Worm (Caenorhabditis elegans) whole organism, young adult: ENCODE data around the gene zyg-9.

Source experiments
- B0336.3 ChIP-seq: fragments of 200-800 bp; sonication (Bioruptor generic); IDR thresholded peaks from 2 replicates; pipeline ENCODE4 v1.3.6; 2022; ENCODE audit warnings: missing genetic modification characterization, missing compliant biosample characterization
- C17E4.6 ChIP-seq: fragments of 200-800 bp; sonication (Bioruptor generic); IDR thresholded peaks from 2 replicates; pipeline ENCODE4 v1.3.6; 2022; ENCODE audit warnings: missing genetic modification reagents, missing genetic modification characterization, missing compliant biosample characterization
- F22D6.2 ChIP-seq: sonication (generic microtip); optimal IDR thresholded peaks from 2 replicates; lab custom pipeline; 2016; ENCODE audit warnings: mild to moderate bottlenecking, missing genetic modification characterization, missing compliant biosample characterization
- F23B12.7 ChIP-seq: sonication (generic microtip); optimal IDR thresholded peaks from 2 replicates; lab custom pipeline; 2017; ENCODE audit warnings: missing genetic modification characterization, mild to moderate bottlenecking, missing compliant biosample characterization, antibody characterized with exemption, moderate library complexity; ENCODE audit not compliant: insufficient read depth
- F37B4.10 ChIP-seq: fragments of 200-800 bp; sonication (Bioruptor generic); IDR thresholded peaks from 2 replicates; pipeline ENCODE4 v1.3.6; 2022; ENCODE audit warnings: missing genetic modification characterization, missing compliant biosample characterization
- F49E8.2 ChIP-seq: sonication (generic microtip); optimal IDR thresholded peaks from 3 replicates; lab custom pipeline; 2017; ENCODE audit warnings: missing genetic modification characterization, mild to moderate bottlenecking, missing compliant biosample characterization, antibody characterized with exemption, moderate library complexity; ENCODE audit not compliant: insufficient read depth
- K12H6.12 ChIP-seq: fragments of 200-800 bp; sonication (Bioruptor generic); optimal IDR thresholded peaks from 2 replicates; lab custom pipeline; 2018; ENCODE audit warnings: mild to moderate bottlenecking, missing genetic modification characterization, missing compliant biosample characterization
- T07F8.4 ChIP-seq: sonication (generic microtip); optimal IDR thresholded peaks from 2 replicates; lab custom pipeline; 2016; ENCODE audit warnings: mild to moderate bottlenecking, missing genetic modification characterization, moderate library complexity, missing compliant biosample characterization
- T26A5.8 ChIP-seq: sonication (generic microtip); optimal IDR thresholded peaks from 2 replicates; lab custom pipeline; 2016; ENCODE audit warnings: missing genetic modification characterization, missing compliant biosample characterization
- Y53G8AR.9 ChIP-seq: fragments of 200-800 bp; sonication (Bioruptor generic); conservative IDR thresholded peaks from 2 replicates; pipeline ENCODE4 v1.3.6; 2022; ENCODE audit warnings: missing genetic modification reagents, missing genetic modification characterization, missing compliant biosample characterization
- Y56A3A.18 ChIP-seq: fragments of 200-800 bp; sonication (Bioruptor generic); IDR thresholded peaks from 2 replicates; pipeline ENCODE4 v1.3.6; 2022; ENCODE audit warnings: missing genetic modification reagents, missing genetic modification characterization, missing compliant biosample characterization
- Y95B8A.8 ChIP-seq: fragments of 200-800 bp; sonication (Bioruptor generic); IDR thresholded peaks from 2 replicates; pipeline ENCODE4 v1.3.6; 2022; ENCODE audit warnings: missing genetic modification reagents, missing genetic modification characterization, missing compliant biosample characterization
- attf-6 ChIP-seq: fragments of 200-800 bp; sonication (Bioruptor generic); IDR thresholded peaks from 2 replicates; pipeline ENCODE4 v1.3.6; 2022; ENCODE audit warnings: missing genetic modification reagents, missing genetic modification characterization, missing compliant biosample characterization
- ceh-27 ChIP-seq: fragments of 200-800 bp; sonication (Bioruptor generic); optimal IDR thresholded peaks from 2 replicates; lab custom pipeline; 2018; ENCODE audit warnings: mild to moderate bottlenecking, missing genetic modification characterization, moderate library complexity, missing compliant biosample characterization
- ceh-79 ChIP-seq: sonication (generic microtip); optimal IDR thresholded peaks from 2 replicates; lab custom pipeline; 2017; ENCODE audit warnings: mild to moderate bottlenecking, missing genetic modification characterization, missing compliant biosample characterization
- die-1 ChIP-seq: sonication (generic microtip); optimal IDR thresholded peaks from 2 replicates; lab custom pipeline; 2016; ENCODE audit warnings: missing genotype, mild to moderate bottlenecking, missing genetic modification characterization, missing compliant biosample characterization
- dpff-1 ChIP-seq: sonication (generic microtip); optimal IDR thresholded peaks from 2 replicates; lab custom pipeline; 2017; ENCODE audit warnings: mild to moderate bottlenecking, missing genetic modification characterization, missing compliant biosample characterization
- dpl-1 ChIP-seq: fragments of 150-350 bp; optimal IDR thresholded peaks from 2 replicates; lab custom pipeline; 2014; ENCODE audit warnings: missing biosample characterization, missing genetic modification reagents, missing genetic modification characterization
- efl-1 ChIP-seq: fragments of 150-350 bp; optimal IDR thresholded peaks from 2 replicates; lab custom pipeline; 2014; ENCODE audit warnings: missing biosample characterization, missing genetic modification reagents, missing genetic modification characterization
- hlh-26 ChIP-seq: fragments of 200-800 bp; sonication (Bioruptor generic); conservative IDR thresholded peaks from 2 replicates; pipeline ENCODE4 v1.3.6; 2022; ENCODE audit warnings: missing genetic modification reagents, missing genetic modification characterization, missing compliant biosample characterization
- hsf-1 ChIP-seq: fragments of 200-800 bp; sonication (Bioruptor generic); IDR thresholded peaks from 2 replicates; pipeline ENCODE4 v1.3.6; 2022; ENCODE audit warnings: missing genetic modification reagents, missing genetic modification characterization, missing compliant biosample characterization
- lin-35 ChIP-seq, 3 experiments: fragments of 150-350 bp in 2 of 3; sonication (generic microtip) in 1 of 3; optimal IDR thresholded peaks; 2 replicates each; lab custom pipeline; 2014 to 2018; ENCODE audit warnings: missing biosample characterization in 3 of 3, missing genetic modification characterization in 3 of 3, missing genetic modification reagents in 3 of 3
- lin-40 ChIP-seq: sonication (generic microtip); optimal IDR thresholded peaks from 2 replicates; lab custom pipeline; 2016; ENCODE audit warnings: missing genetic modification characterization, mild to moderate bottlenecking, missing compliant biosample characterization, missing genotype, missing genetic modification reagents
- madf-10 ChIP-seq: sonication (generic microtip); optimal IDR thresholded peaks from 2 replicates; lab custom pipeline; 2016; ENCODE audit warnings: mild to moderate bottlenecking, missing genetic modification characterization, missing compliant biosample characterization
- madf-6 ChIP-seq: fragments of 200-800 bp; sonication (Bioruptor generic); IDR thresholded peaks from 2 replicates; pipeline ENCODE4 v1.3.6; 2022; ENCODE audit warnings: missing genetic modification reagents, missing genetic modification characterization, missing compliant biosample characterization
- madf-8 ChIP-seq: fragments of 200-800 bp; sonication (Bioruptor generic); conservative IDR thresholded peaks from 2 replicates; pipeline ENCODE4 v1.3.6; 2022; ENCODE audit warnings: missing genetic modification reagents, missing genetic modification characterization, missing compliant biosample characterization
- mcd-1 ChIP-seq: fragments of 200-800 bp; sonication (Bioruptor generic); IDR thresholded peaks from 2 replicates; pipeline ENCODE4 v1.3.6; 2022; ENCODE audit warnings: missing genetic modification reagents, missing genetic modification characterization, missing compliant biosample characterization
- mes-4 ChIP-seq: sonication (generic microtip); optimal IDR thresholded peaks from 2 replicates; lab custom pipeline; 2016; ENCODE audit warnings: missing genotype, missing genetic modification characterization, missing compliant biosample characterization
- nfya-1 ChIP-seq: sonication (generic microtip); optimal IDR thresholded peaks from 2 replicates; lab custom pipeline; 2017; ENCODE audit warnings: antibody characterized with exemption, missing compliant biosample characterization, missing genetic modification characterization, borderline replicate concordance; ENCODE audit not compliant: insufficient read depth
- nfyb-1 ChIP-seq: fragments of 200-800 bp; sonication (Bioruptor generic); IDR thresholded peaks from 2 replicates; pipeline ENCODE4 v1.3.6; 2022; ENCODE audit warnings: missing genetic modification reagents, missing genetic modification characterization, missing compliant biosample characterization
- nhr-179 ChIP-seq: sonication (generic microtip); optimal IDR thresholded peaks from 2 replicates; lab custom pipeline; 2016; ENCODE audit warnings: mild to moderate bottlenecking, missing genetic modification characterization, missing compliant biosample characterization
- rec-8 ChIP-seq, 2 experiments: sonication (generic microtip); optimal IDR thresholded peaks; 2 replicates each; lab custom pipeline; 2016; ENCODE audit warnings: mild to moderate bottlenecking in 2 of 2, missing genetic modification characterization in 2 of 2, missing genetic modification reagents in 2 of 2, missing genotype in 2 of 2, missing biosample characterization in 1 of 2, missing compliant biosample characterization in 1 of 2, moderate library complexity in 1 of 2
- repo-1 ChIP-seq: sonication (generic microtip); optimal IDR thresholded peaks from 2 replicates; lab custom pipeline; 2017; ENCODE audit warnings: mild to moderate bottlenecking, missing genetic modification characterization, missing compliant biosample characterization
- sea-2 ChIP-seq: fragments of 200-800 bp; sonication (Bioruptor generic); IDR thresholded peaks from 2 replicates; pipeline ENCODE4 v1.3.6; 2022; ENCODE audit warnings: missing genetic modification characterization, missing compliant biosample characterization
- somi-1 ChIP-seq: fragments of 200-800 bp; sonication (Bioruptor generic); optimal IDR thresholded peaks from 2 replicates; lab custom pipeline; 2018; ENCODE audit warnings: mild to moderate bottlenecking, missing genetic modification characterization, missing compliant biosample characterization
- ztf-18 ChIP-seq: sonication (generic microtip); optimal IDR thresholded peaks from 2 replicates; lab custom pipeline; 2016; ENCODE audit warnings: missing genotype, mild to moderate bottlenecking, missing genetic modification characterization, missing compliant biosample characterization

Gene zyg-9

DNA sequence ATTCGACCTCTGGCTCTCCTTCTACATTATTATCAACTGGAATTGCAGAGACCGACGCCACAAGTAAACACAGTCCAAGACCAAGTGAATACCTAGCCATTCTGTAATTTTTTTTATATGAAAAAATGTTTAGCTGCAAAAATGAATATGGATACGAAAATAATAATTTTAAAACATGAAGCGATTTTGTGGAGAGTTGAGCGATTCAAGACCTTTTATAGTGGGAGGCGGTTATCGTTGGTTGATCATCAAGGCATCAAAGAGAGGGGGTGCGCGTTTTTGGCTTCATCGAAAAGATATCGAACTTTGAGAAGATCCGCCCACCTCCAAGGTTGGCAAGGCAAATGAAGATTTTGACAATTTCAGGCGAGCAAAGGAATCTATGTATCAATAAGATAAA is 10.9 kb upstream of the zyg-9 start, which contains the start of gene cut-3 (continued):
- no peak for TF ChIP-seq nfyb-1 (GFP tag; lab: Robert Waterston, UW)
- TF ChIP-seq, all 124 proteins: peak for 0

DNA sequence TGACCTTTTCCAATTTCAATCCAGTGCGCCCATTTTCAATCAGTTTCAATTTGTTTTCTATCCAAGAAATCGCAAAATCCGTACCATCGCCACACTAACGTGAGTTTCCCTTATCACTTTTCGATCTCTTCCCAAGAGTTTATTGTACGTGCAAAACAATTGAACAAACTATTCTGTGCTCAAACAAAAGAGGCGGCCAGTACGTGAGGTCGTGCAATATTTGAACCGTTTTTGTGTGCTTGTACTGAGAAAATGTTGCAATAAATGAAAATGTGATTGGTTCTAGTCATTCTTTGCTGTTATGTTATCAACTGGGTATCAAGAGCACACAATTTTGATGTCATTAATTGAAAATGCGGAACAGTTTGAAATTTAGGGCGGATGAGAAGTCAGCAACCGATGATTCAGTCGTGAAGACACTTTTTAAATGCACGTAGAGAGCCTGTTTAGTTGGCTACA is 7.9 kb upstream of the zyg-9 start, which contains the start of gene F22B5.4:
Gene F22B5.4 (plus strand): TSS at position 51 of the 459 bp plus-strand sequence.
- no peak for TF ChIP-seq ztf-18 (tag; lab: Kevin White, UChicago)
- TF ChIP-seq dpl-1 (GFP tag; lab: Kevin White, UChicago): no peak
- TF ChIP-seq Y95B8A.8 (GFP tag; lab: Robert Waterston, UW): no peak
- no peak for TF ChIP-seq hlh-26 (GFP tag; lab: Robert Waterston, UW)
- TF ChIP-seq die-1: no peak
- no peak for TF ChIP-seq repo-1 (tag; lab: Kevin White, UChicago)
- TF ChIP-seq T07F8.4 (tag; lab: Kevin White, UChicago): no peak
- no peak for TF ChIP-seq F23B12.7 (tag; lab: Kevin White, UChicago)
- TF ChIP-seq sea-2 (GFP tag; lab: Robert Waterston, UW): no peak
- TF ChIP-seq hsf-1: no peak
- TF ChIP-seq dpff-1 (tag; lab: Kevin White, UChicago): no peak
- no peak for TF ChIP-seq ceh-27 (GFP tag; lab: Kevin White, UChicago)
- no peak for TF ChIP-seq ceh-79 (tag; lab: Kevin White, UChicago)
- no peak for TF ChIP-seq rec-8 (tag; optimal IDR thresholded peaks at IDR 0.05; lab: Kevin White, UChicago)
- no peak for TF ChIP-seq K12H6.12 (tag; lab: Kevin White, UChicago)
- no peak for TF ChIP-seq lin-40 (tag; lab: Kevin White, UChicago)
- TF ChIP-seq nhr-179: no peak
- TF ChIP-seq T26A5.8 (tag; lab: Kevin White, UChicago): no peak

- TF ChIP-seq ceh-79 (tag; lab: Kevin White, UChicago) (no peak), somi-1 (GFP tag; lab: Kevin White, UChicago) (no peak), mcd-1 (GFP tag; lab: Robert Waterston, UW) (no peak), T07F8.4 (tag; lab: Kevin White, UChicago) (no peak), B0336.3 (GFP tag; lab: Robert Waterston, UW) (no peak), F37B4.10 (GFP tag; lab: Robert Waterston, UW) (no peak), K12H6.12 (tag; lab: Kevin White, UChicago) (no peak), madf-8 (GFP tag; lab: Robert Waterston, UW) (no peak), attf-6 (GFP tag; lab: Robert Waterston, UW) (no peak), F22D6.2 (tag; lab: Kevin White, UChicago) (no peak), madf-10 (tag; lab: Kevin White, UChicago) (no peak), Y56A3A.18 (no peak), F49E8.2 (tag; lab: Kevin White, UChicago) (no peak), lin-35 (GFP tag; optimal IDR thresholded peaks at IDR 0.05; lab: Kevin White, UChicago) (no peak), nfya-1 (tag; lab: Kevin White, UChicago) (no peak), madf-6 (GFP tag; lab: Robert Waterston, UW) (no peak), Y53G8AR.9 (no peak), C17E4.6 (GFP tag; lab: Robert Waterston, UW) (no peak), mes-4 (tag; lab: Kevin White, UChicago) (no peak), efl-1 (GFP tag; lab: Kevin White, UChicago) (no peak)
Measured at ce11 chrII:8450750-8451149, 6.9 kb upstream of the zyg-9 start.
